ENCODE assay signal across 1 fruit fly cellular context in genomic region chr3R:16247609-16248499, dm6.
TF ChIP-seq lines count a peak whose summit lies in the region.

No protein-coding gene starts in this region.

TF ChIP-seq in whole organism, embryonic, 481 proteins besides CTCF, POLR2A, EP300 and RAD21 (continued from another document and continues in another):
- TF ChIP-seq B-H1 (GFP tag; IDR thresholded peaks at IDR 0.05; lab: Robert Waterston, UW) (peak; percentile 84), CG17186 (GFP tag; optimal IDR thresholded peaks at IDR 0.05; lab: Kevin White, UChicago) (peak; percentile 31), kay (GFP tag; optimal IDR thresholded peaks at IDR 0.05; lab: Kevin White, UChicago) (peak; percentile 16), Six4 (GFP tag; optimal IDR thresholded peaks at IDR 0.05; lab: Kevin White, UChicago) (peak; percentile 65), Dref (GFP tag; IDR thresholded peaks at IDR 0.05; lab: Robert Waterston, UW) (no peak), luna (GFP tag; optimal IDR thresholded peaks at IDR 0.05; lab: Kevin White, UChicago) (no peak), CG3838 (GFP tag; optimal IDR thresholded peaks at IDR 0.05; lab: Kevin White, UChicago) (no peak), Xbp1 (GFP tag; optimal IDR thresholded peaks at IDR 0.05; lab: Kevin White, UChicago) (peak; percentile 47), CoRest (tag; optimal IDR thresholded peaks at IDR 0.05; lab: Kevin White, UChicago) (peak; percentile 80), tx (GFP tag; optimal IDR thresholded peaks at IDR 0.05; lab: Kevin White, UChicago) (no peak), CG10565 (GFP tag; optimal IDR thresholded peaks at IDR 0.05; lab: Kevin White, UChicago) (peak; percentile 36), Hr78 (GFP tag; optimal IDR thresholded peaks at IDR 0.05; lab: Kevin White, UChicago) (no peak), Ssrp (tag; optimal IDR thresholded peaks at IDR 0.05; lab: Kevin White, UChicago) (peak; percentile 48), pnt (GFP tag; optimal IDR thresholded peaks at IDR 0.05; lab: Kevin White, UChicago) (peak; percentile 50), CG12769 (tag; optimal IDR thresholded peaks at IDR 0.05; lab: Kevin White, UChicago) (peak; percentile 58), CG12219 (GFP tag; optimal IDR thresholded peaks at IDR 0.05; lab: Kevin White, UChicago) (peak; percentile 49), fd64A (GFP tag; optimal IDR thresholded peaks at IDR 0.05; lab: Kevin White, UChicago) (peak; percentile 73), CG10979 (tag; optimal IDR thresholded peaks at IDR 0.05; lab: Kevin White, UChicago) (peak; percentile 85), Atf6 (GFP tag; IDR thresholded peaks at IDR 0.05; lab: Robert Waterston, UW) (peak; percentile 72), CG8944 (GFP tag; optimal IDR thresholded peaks at IDR 0.05; lab: Kevin White, UChicago) (peak; percentile 88), CG4282 (GFP tag; optimal IDR thresholded peaks at IDR 0.05; lab: Kevin White, UChicago) (no peak), CG4424 (GFP tag; optimal IDR thresholded peaks at IDR 0.05; lab: Kevin White, UChicago) (peak; percentile 88), CG3726 (GFP tag; IDR thresholded peaks at IDR 0.05; lab: Robert Waterston, UW) (no peak), trem (tag; optimal IDR thresholded peaks at IDR 0.05; lab: Kevin White, UChicago) (peak; percentile 64), CG15479 (GFP tag; optimal IDR thresholded peaks at IDR 0.05; lab: Kevin White, UChicago) (no peak), HmgZ (tag; optimal IDR thresholded peaks at IDR 0.05; lab: Kevin White, UChicago) (peak; percentile 48), NC2β (GFP tag; optimal IDR thresholded peaks at IDR 0.05; lab: Kevin White, UChicago) (peak; percentile 79), ash1 (GFP tag; optimal IDR thresholded peaks at IDR 0.05; lab: Kevin White, UChicago) (no peak), CG9609 (GFP tag; optimal IDR thresholded peaks at IDR 0.05; lab: Kevin White, UChicago) (peak; percentile 1), nmo (GFP tag; optimal IDR thresholded peaks at IDR 0.05; lab: Kevin White, UChicago) (peak; percentile 63), CG9817 (tag; optimal IDR thresholded peaks at IDR 0.05; lab: Kevin White, UChicago) (peak; percentile 58), CG15073 (GFP tag; optimal IDR thresholded peaks at IDR 0.05; lab: Kevin White, UChicago) (no peak), slbo (GFP tag; IDR thresholded peaks at IDR 0.05; lab: Robert Waterston, UW) (peak; percentile 67), CG15269 (tag; optimal IDR thresholded peaks at IDR 0.05; lab: Kevin White, UChicago) (peak; percentile 71), D19B (GFP tag; optimal IDR thresholded peaks at IDR 0.05; lab: Kevin White, UChicago) (peak; percentile 62), CG42726 (GFP tag; IDR thresholded peaks at IDR 0.05; lab: Robert Waterston, UW; ENCODE audit: partially characterized antibody) (no peak), Tbp (GFP tag; optimal IDR thresholded peaks at IDR 0.05; lab: Kevin White, UChicago) (no peak), maf-S (GFP tag; optimal IDR thresholded peaks at IDR 0.05; lab: Kevin White, UChicago) (peak; percentile 41), CG3065 (GFP tag; optimal IDR thresholded peaks at IDR 0.05; lab: Kevin White, UChicago) (peak; percentile 32), CG9215 (GFP tag; IDR thresholded peaks at IDR 0.05; lab: Robert Waterston, UW) (peak; percentile 83), Dek (tag; optimal IDR thresholded peaks at IDR 0.05; lab: Kevin White, UChicago) (peak; percentile 50), CHES-1-like (GFP tag; optimal IDR thresholded peaks at IDR 0.05; lab: Kevin White, UChicago) (peak; percentile 43), CG4360 (GFP tag; IDR thresholded peaks at IDR 0.05; lab: Robert Waterston, UW) (peak; percentile 93), so (GFP tag; IDR thresholded peaks at IDR 0.05; lab: Robert Waterston, UW) (peak; percentile 52; the same call in 1 of the 3 replicates), ro (GFP tag; IDR thresholded peaks at IDR 0.05; lab: Robert Waterston, UW) (peak; percentile 45), Taf1 (GFP tag; IDR thresholded peaks at IDR 0.05; lab: Robert Waterston, UW) (peak; percentile 75), caup (GFP tag; optimal IDR thresholded peaks at IDR 0.05; lab: Kevin White, UChicago; ENCODE audit: severe bottlenecking) (peak; percentile 93), Aef1 (GFP tag; IDR thresholded peaks at IDR 0.05; lab: Robert Waterston, UW) (peak; percentile 78), CG30431 (GFP tag; optimal IDR thresholded peaks at IDR 0.05; lab: Kevin White, UChicago) (peak; percentile 27), dm (GFP tag; optimal IDR thresholded peaks at IDR 0.05; lab: Kevin White, UChicago) (no peak), peb (GFP tag; IDR thresholded peaks at IDR 0.05; lab: Robert Waterston, UW) (no peak), ase (GFP tag; IDR thresholded peaks at IDR 0.05; lab: Robert Waterston, UW) (peak; percentile 56; the same call in 1 of the 3 replicates), Dbx (GFP tag; IDR thresholded peaks at IDR 0.05; lab: Robert Waterston, UW) (peak; percentile 96), CG18011 (GFP tag; optimal IDR thresholded peaks at IDR 0.05; lab: Kevin White, UChicago) (peak; percentile 21), CG12744 (GFP tag; optimal IDR thresholded peaks at IDR 0.05; lab: Kevin White, UChicago) (no peak), Optix (GFP tag; IDR thresholded peaks at IDR 0.05; lab: Robert Waterston, UW) (0 out of 3 replicates have a peak, but pooled peaks have one; percentile 23), Dip3 (GFP tag; optimal IDR thresholded peaks at IDR 0.05; lab: Kevin White, UChicago) (peak; percentile 23), pho (GFP tag; optimal IDR thresholded peaks at IDR 0.05; lab: Kevin White, UChicago) (peak; percentile 39), mirr (GFP tag; optimal IDR thresholded peaks at IDR 0.05; lab: Kevin White, UChicago) (peak; percentile 78), Rfx (GFP tag; IDR thresholded peaks at IDR 0.05; lab: Robert Waterston, UW) (peak; percentile 61), ato (GFP tag; IDR thresholded peaks at IDR 0.05; lab: Robert Waterston, UW; ENCODE audit: partially characterized antibody) (no peak), CG13123 (GFP tag; optimal IDR thresholded peaks at IDR 0.05; lab: Kevin White, UChicago) (no peak), jigr1 (GFP tag; IDR thresholded peaks at IDR 0.05; lab: Robert Waterston, UW) (peak; percentile 50; the same call in 2 of the 3 replicates), NfI (GFP tag; optimal IDR thresholded peaks at IDR 0.05; lab: Kevin White, UChicago) (peak; percentile 64), fd3F (GFP tag; optimal IDR thresholded peaks at IDR 0.05; lab: Kevin White, UChicago) (peak; percentile 32), CG10274 (GFP tag; optimal IDR thresholded peaks at IDR 0.05; lab: Kevin White, UChicago) (peak; percentile 79), dmrt11E (tag; optimal IDR thresholded peaks at IDR 0.05; lab: Kevin White, UChicago) (peak; percentile 36), yki (optimal IDR thresholded peaks at IDR 0.05; lab: Kevin White, UChicago) (no peak), CG12942 (GFP tag; optimal IDR thresholded peaks at IDR 0.05; lab: Kevin White, UChicago) (peak; percentile 32), C15 (GFP tag; IDR thresholded peaks at IDR 0.05; lab: Robert Waterston, UW) (peak; percentile 74; the same call in 2 of the 3 replicates), CG16815 (GFP tag; optimal IDR thresholded peaks at IDR 0.05; lab: Kevin White, UChicago) (peak; percentile 44), ERR (GFP tag; optimal IDR thresholded peaks at IDR 0.05; lab: Kevin White, UChicago) (no peak), CG11560 (tag; IDR thresholded peaks at IDR 0.05; lab: Robert Waterston, UW) (peak; percentile 54), Fer1 (GFP tag; optimal IDR thresholded peaks at IDR 0.05; lab: Kevin White, UChicago) (peak; percentile 97), CG14441 (GFP tag; IDR thresholded peaks at IDR 0.05; lab: Robert Waterston, UW) (peak; percentile 75), CG2120 (GFP tag; optimal IDR thresholded peaks at IDR 0.05; lab: Kevin White, UChicago) (peak; percentile 82), cas (GFP tag; IDR thresholded peaks at IDR 0.05; lab: Robert Waterston, UW) (peak; percentile 64), CG8359 (GFP tag; optimal IDR thresholded peaks at IDR 0.05; lab: Kevin White, UChicago; ENCODE audit: borderline replicate concordance) (peak; percentile 76), ci (GFP tag; IDR thresholded peaks at IDR 0.05; lab: Robert Waterston, UW) (peak; percentile 67), HLH54F (GFP tag; optimal IDR thresholded peaks at IDR 0.05; lab: Kevin White, UChicago) (peak; percentile 52), mam (GFP tag; optimal IDR thresholded peaks at IDR 0.05; lab: Kevin White, UChicago) (peak; percentile 67), Ravus (GFP tag; IDR thresholded peaks at IDR 0.05; lab: Robert Waterston, UW) (peak; percentile 56), CG5953 (GFP tag; IDR thresholded peaks at IDR 0.05; lab: Robert Waterston, UW) (peak; percentile 40; the same call in 1 of the 2 replicates), Usf (GFP tag; optimal IDR thresholded peaks at IDR 0.05; lab: Kevin White, UChicago) (peak; percentile 8), Nf-YA (GFP tag; IDR thresholded peaks at IDR 0.05; lab: Robert Waterston, UW) (peak; percentile 78), Dll (GFP tag; IDR thresholded peaks at IDR 0.05; lab: Robert Waterston, UW; ENCODE audit: partially characterized antibody) (0 out of 4 replicates have a peak, but pooled peaks have one; percentile 10), HmgD (GFP tag; optimal IDR thresholded peaks at IDR 0.05; lab: Kevin White, UChicago) (peak; percentile 81), CG12155 (GFP tag; optimal IDR thresholded peaks at IDR 0.05; lab: Kevin White, UChicago) (peak; percentile 60), inv (GFP tag; IDR thresholded peaks at IDR 0.05; lab: Robert Waterston, UW; ENCODE audit: partially characterized antibody) (no peak), CG17359 (tag; optimal IDR thresholded peaks at IDR 0.05; lab: Kevin White, UChicago) (peak; percentile 94), pfk (GFP tag; optimal IDR thresholded peaks at IDR 0.05; lab: Kevin White, UChicago) (peak; percentile 42), vnd (GFP tag; IDR thresholded peaks at IDR 0.05; lab: Robert Waterston, UW; ENCODE audit: partially characterized antibody) (no peak), Myb (GFP tag; optimal IDR thresholded peaks at IDR 0.05; lab: Kevin White, UChicago) (peak; percentile 20), CG10654 (GFP tag; optimal IDR thresholded peaks at IDR 0.05; lab: Kevin White, UChicago) (peak; percentile 84), Side (GFP tag; optimal IDR thresholded peaks at IDR 0.05; lab: Kevin White, UChicago) (peak; percentile 34), Spps (tag; optimal IDR thresholded peaks at IDR 0.05; lab: Kevin White, UChicago) (peak; percentile 25), Adf1 (GFP tag; IDR thresholded peaks at IDR 0.05; lab: Robert Waterston, UW) (peak; percentile 5; the same call in 1 of the 2 replicates), emc (GFP tag; optimal IDR thresholded peaks at IDR 0.05; lab: Kevin White, UChicago) (peak; percentile 68), CG17361 (GFP tag; IDR thresholded peaks at IDR 0.05; lab: Robert Waterston, UW) (peak; percentile 78), tap (tag; optimal IDR thresholded peaks at IDR 0.05; lab: Kevin White, UChicago) (peak; percentile 87), bbx (GFP tag; IDR thresholded peaks at IDR 0.05; lab: Robert Waterston, UW; ENCODE audit: partially characterized antibody) (no peak; the same call in 1 of the 2 replicates), CG14667 (GFP tag; IDR thresholded peaks at IDR 0.05; lab: Robert Waterston, UW) (peak; percentile 71), gce (GFP tag; IDR thresholded peaks at IDR 0.05; lab: Robert Waterston, UW) (no peak), run (tag; optimal IDR thresholded peaks at IDR 0.05; lab: Kevin White, UChicago) (no peak), CG18619 (GFP tag; optimal IDR thresholded peaks at IDR 0.05; lab: Kevin White, UChicago) (peak; percentile 56), Rx (GFP tag; IDR thresholded peaks at IDR 0.05; lab: Robert Waterston, UW) (peak; percentile 75), Atf3 (GFP tag; optimal IDR thresholded peaks at IDR 0.05; lab: Kevin White, UChicago) (no peak), Pdp1 (GFP tag; optimal IDR thresholded peaks at IDR 0.05; lab: Kevin White, UChicago) (peak in 1 of 2 experiments; percentile 48), CG10321 (GFP tag; IDR thresholded peaks at IDR 0.05; lab: Robert Waterston, UW) (no peak), slou (GFP tag; optimal IDR thresholded peaks at IDR 0.05; lab: Kevin White, UChicago) (no peak), bowl (GFP tag; IDR thresholded peaks at IDR 0.05; lab: Robert Waterston, UW) (no peak), tll (GFP tag; optimal IDR thresholded peaks at IDR 0.05; lab: Kevin White, UChicago) (no peak), CG6813 (GFP tag; optimal IDR thresholded peaks at IDR 0.05; lab: Kevin White, UChicago) (peak; percentile 67), ftz-f1 (GFP tag; optimal IDR thresholded peaks at IDR 0.05; lab: Kevin White, UChicago) (no peak), CG11398 (GFP tag; optimal IDR thresholded peaks at IDR 0.05; lab: Kevin White, UChicago) (peak; percentile 6), disco-r (GFP tag; optimal IDR thresholded peaks at IDR 0.05; lab: Kevin White, UChicago) (peak; percentile 27), gro (GFP tag; optimal IDR thresholded peaks at IDR 0.05; lab: Kevin White, UChicago) (no peak), CG9727 (GFP tag; optimal IDR thresholded peaks at IDR 0.05; lab: Kevin White, UChicago) (peak; percentile 88), pita (GFP tag; optimal IDR thresholded peaks at IDR 0.05; lab: Kevin White, UChicago) (no peak), Opbp (GFP tag; IDR thresholded peaks at IDR 0.05; lab: Robert Waterston, UW; ENCODE audit: partially characterized antibody) (no peak), CG13424 (tag; optimal IDR thresholded peaks at IDR 0.05; lab: Kevin White, UChicago) (peak; percentile 79), z (GFP tag; IDR thresholded peaks at IDR 0.05; lab: Robert Waterston, UW) (peak; percentile 45; the same call in 1 of the 3 replicates), CG1792 (GFP tag; optimal IDR thresholded peaks at IDR 0.05; lab: Kevin White, UChicago) (peak; percentile 88), sens (GFP tag; lab: Kevin White, UChicago) (peak; percentile 92), CG17385 (GFP tag; optimal IDR thresholded peaks at IDR 0.05; lab: Kevin White, UChicago) (peak; percentile 69), CG8089 (GFP tag; optimal IDR thresholded peaks at IDR 0.05; lab: Kevin White, UChicago) (no peak), kah (GFP tag; optimal IDR thresholded peaks at IDR 0.05; lab: Kevin White, UChicago) (peak; percentile 36), CG1603 (tag; optimal IDR thresholded peaks at IDR 0.05; lab: Kevin White, UChicago) (peak; percentile 40), MESR4 (GFP tag; optimal IDR thresholded peaks at IDR 0.05; lab: Kevin White, UChicago) (no peak), fd96Cb (tag; optimal IDR thresholded peaks at IDR 0.05; lab: Kevin White, UChicago) (peak; percentile 81), CG32532 (GFP tag; IDR thresholded peaks at IDR 0.05; lab: Robert Waterston, UW) (peak; percentile 64)
